Worm (Caenorhabditis elegans): Measurements from ENCODE around the gene mltn-6.

- TF ChIP-seq aly-1 (tag; optimal IDR thresholded peaks at IDR 0.05) (no peak), flt-1 (GFP tag; IDR thresholded peaks at IDR 0.05) (no peak), scrt-1 (GFP tag; IDR thresholded peaks at IDR 0.05) (no peak), ama-1 (optimal IDR thresholded peaks at IDR 0.05) (no peak), B0310.2 (tag; optimal IDR thresholded peaks at IDR 0.05) (no peak), ceh-13 (GFP tag; optimal IDR thresholded peaks at IDR 0.05) (no peak), pes-1 (GFP tag; IDR thresholded peaks at IDR 0.05) (no peak), hnd-1 (tag; optimal IDR thresholded peaks at IDR 0.05) (no peak), tbx-11 (GFP tag; IDR thresholded peaks at IDR 0.05) (no peak), ets-7 (tag; optimal IDR thresholded peaks at IDR 0.05) (no peak), F13C5.2 (tag; optimal IDR thresholded peaks at IDR 0.05) (no peak), ceh-36 (tag; optimal IDR thresholded peaks at IDR 0.05) (no peak), tra-4 (tag; optimal IDR thresholded peaks at IDR 0.05) (no peak), tbx-37 (GFP tag; conservative IDR thresholded peaks at IDR 0.05) (no peak)
Observed at ce11 chrV:360068-360467, 4.7 kb upstream of the mltn-6 start.

Measured in whole organism, early embryonic.